Fruit fly (Drosophila melanogaster) whole organism, prepupa: ENCODE data around the gene Dok.

Source experiments
- CG16779 ChIP-seq: fragments of 200-800 bp; sonication (Bioruptor generic); optimal IDR thresholded peaks from 3 replicates; lab custom pipeline; 2017; ENCODE audit warnings: missing biosample characterization, mild to moderate bottlenecking, missing genetic modification characterization
- CG34406 ChIP-seq: fragments of 200-800 bp; sonication (Bioruptor generic); optimal IDR thresholded peaks from 3 replicates; lab custom pipeline; 2016; ENCODE audit warnings: missing biosample characterization, missing genetic modification characterization
- Gug ChIP-seq: fragments of 200-800 bp; sonication (Bioruptor generic); IDR thresholded peaks from 2 replicates; pipeline ENCODE4 v1.3.6; 2022; ENCODE audit warnings: missing biosample characterization, missing genetic modification characterization
- Sox102F ChIP-seq: fragments of 200-800 bp; sonication (Bioruptor generic); optimal IDR thresholded peaks from 2 replicates; lab custom pipeline; 2016; ENCODE audit warnings: missing biosample characterization, mild to moderate bottlenecking, missing genetic modification characterization
- acj6 ChIP-seq: fragments of 200-800 bp; sonication (Bioruptor generic); optimal IDR thresholded peaks from 3 replicates; lab custom pipeline; 2016; ENCODE audit warnings: missing biosample characterization, missing genetic modification characterization
- vri ChIP-seq: fragments of 200-800 bp; sonication (Bioruptor generic); optimal IDR thresholded peaks from 3 replicates; lab custom pipeline; 2016; ENCODE audit warnings: missing biosample characterization, mild to moderate bottlenecking, missing genetic modification characterization

dm6 chrX:7337975-7338374, 14.0 kb downstream of the Dok start:
- TF ChIP-seq acj6 (GFP tag; lab: Kevin White, UChicago) (no peak), CG34406 (GFP tag; lab: Kevin White, UChicago) (no peak), Gug (GFP tag; lab: Robert Waterston, UW) (no peak), Sox102F (no peak), vri (GFP tag; lab: Kevin White, UChicago) (no peak), CG16779 (tag; lab: Kevin White, UChicago) (no peak)
